Fruit fly (Drosophila melanogaster): ENCODE data around the gene Spn.

Spn gene

DNA sequence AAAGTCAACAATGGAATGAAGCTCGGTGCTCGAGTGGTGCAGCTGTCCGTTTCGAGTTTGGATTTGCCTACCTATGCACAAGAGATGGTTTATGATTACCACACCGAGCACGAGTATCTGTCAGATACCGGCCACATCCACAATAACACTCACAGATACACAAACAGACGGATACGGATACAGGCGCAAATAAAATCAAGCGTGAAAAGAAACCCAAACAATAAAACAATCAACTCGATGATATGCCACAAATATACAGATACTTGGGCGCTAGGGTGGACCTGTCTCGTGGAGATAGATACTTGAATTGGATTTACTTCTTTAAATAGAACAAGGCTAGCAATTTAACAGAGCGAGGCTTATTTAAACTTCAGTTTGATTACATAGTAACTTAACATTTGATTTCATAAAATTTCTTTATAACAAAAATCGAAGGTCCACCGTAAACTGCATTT is 16.2 kb upstream of the Spn start (continued):
- TF ChIP-seq Dref (GFP tag; IDR thresholded peaks at IDR 0.05) (no peak), CG4617 (GFP tag; optimal IDR thresholded peaks at IDR 0.05; ENCODE audit: borderline replicate concordance) (no peak), CG1832 (GFP tag; optimal IDR thresholded peaks at IDR 0.05) (no peak), CG4854 (GFP tag; optimal IDR thresholded peaks at IDR 0.05) (no peak), CG12299 (tag; optimal IDR thresholded peaks at IDR 0.05) (no peak), PHDP (tag; optimal IDR thresholded peaks at IDR 0.05) (peak; percentile 65), CG9727 (GFP tag; optimal IDR thresholded peaks at IDR 0.05) (peak; percentile 3), twi (tag; optimal IDR thresholded peaks at IDR 0.05) (no peak), Stat92E (GFP tag; optimal IDR thresholded peaks at IDR 0.05) (no peak), CG2199 (GFP tag; IDR thresholded peaks at IDR 0.05) (no peak), ranshi (GFP tag; IDR thresholded peaks at IDR 0.05) (no peak), CG10431 (GFP tag; optimal IDR thresholded peaks at IDR 0.05) (no peak), fru (optimal IDR thresholded peaks at IDR 0.05) (no peak), CG15601 (tag; optimal IDR thresholded peaks at IDR 0.05) (peak; percentile 30), CG43689 (GFP tag; IDR thresholded peaks at IDR 0.05) (no peak), GATAe (GFP tag; conservative IDR thresholded peaks at IDR 0.05) (no peak), CG6813 (GFP tag; optimal IDR thresholded peaks at IDR 0.05) (peak; percentile 29), dimm (GFP tag; IDR thresholded peaks at IDR 0.05) (no peak), chm (GFP tag; IDR thresholded peaks at IDR 0.05) (no peak; the same call in 1 of the 2 replicates), bcd (GFP tag; optimal IDR thresholded peaks at IDR 0.05) (no peak), ken (GFP tag; IDR thresholded peaks at IDR 0.05) (no peak), ci (GFP tag; IDR thresholded peaks at IDR 0.05) (peak; percentile 85), Hr51 (GFP tag; optimal IDR thresholded peaks at IDR 0.05) (peak in 1 of 2 experiments; percentile 82), Doc2 (GFP tag; IDR thresholded peaks at IDR 0.05) (no peak), BtbVII (GFP tag; optimal IDR thresholded peaks at IDR 0.05) (peak; percentile 27), CG12769 (tag; optimal IDR thresholded peaks at IDR 0.05) (no peak), Ada2b (GFP tag; IDR thresholded peaks at IDR 0.05) (0 out of 2 replicates have a peak, but pooled peaks have one; percentile 5), fd64A (GFP tag; optimal IDR thresholded peaks at IDR 0.05) (peak; percentile 16), HLH3B (GFP tag; IDR thresholded peaks at IDR 0.05) (peak; percentile 52; the same call in 1 of the 2 replicates), CG2712 (tag; optimal IDR thresholded peaks at IDR 0.05) (peak; percentile 64), Sry-δ (GFP tag; optimal IDR thresholded peaks at IDR 0.05) (no peak), CG17912 (GFP tag; optimal IDR thresholded peaks at IDR 0.05) (no peak), Lpt (GFP tag; optimal IDR thresholded peaks at IDR 0.05) (no peak), CG10462 (GFP tag; optimal IDR thresholded peaks at IDR 0.05) (no peak), D (optimal IDR thresholded peaks at IDR 0.05) (no peak), D (GFP tag; optimal IDR thresholded peaks at IDR 0.05) (peak; percentile 17), Hmr (GFP tag; optimal IDR thresholded peaks at IDR 0.05) (peak; percentile 29), ERR (GFP tag; optimal IDR thresholded peaks at IDR 0.05) (no peak), sima (GFP tag; optimal IDR thresholded peaks at IDR 0.05) (no peak), ash1 (GFP tag; optimal IDR thresholded peaks at IDR 0.05) (no peak), Hr39 (optimal IDR thresholded peaks at IDR 0.05) (no peak), Abd-B (GFP tag; optimal IDR thresholded peaks at IDR 0.05) (no peak), CG17361 (GFP tag; IDR thresholded peaks at IDR 0.05) (peak; percentile 46; the same call in 1 of the 3 replicates), CG13424 (tag; optimal IDR thresholded peaks at IDR 0.05) (peak; percentile 18), CG17568 (GFP tag; optimal IDR thresholded peaks at IDR 0.05) (no peak), ttk (GFP tag; IDR thresholded peaks at IDR 0.05) (no peak), CG5245 (GFP tag; optimal IDR thresholded peaks at IDR 0.05) (no peak), NFAT (GFP tag; IDR thresholded peaks at IDR 0.05) (no peak), grn (GFP tag; optimal IDR thresholded peaks at IDR 0.05) (peak; percentile 29), Hsf (GFP tag; optimal IDR thresholded peaks at IDR 0.05) (peak; percentile 32), NC2α (GFP tag; optimal IDR thresholded peaks at IDR 0.05) (no peak), CG30431 (GFP tag; optimal IDR thresholded peaks at IDR 0.05) (no peak)
